Worm (Caenorhabditis elegans) whole organism, L4/young adult: ENCODE measurements around the gene hum-6.

Experiments
- W03F9.2 ChIP-seq: fragments of 150-350 bp; optimal IDR thresholded peaks from 2 replicates; lab custom pipeline; 2014; ENCODE audit warnings: missing biosample characterization, missing genetic modification characterization
- him-1 ChIP-seq: sonication (generic microtip); optimal IDR thresholded peaks from 2 replicates; lab custom pipeline; 2016; ENCODE audit warnings: missing genotype, missing genetic modification reagents, missing genetic modification characterization, missing compliant biosample characterization

ce11 chrX:2267956-2268355 is 34.9 kb upstream of the hum-6 start, which contains the start of gene AH9.6:
- TF ChIP-seq W03F9.2 = no peak
- TF ChIP-seq him-1 (tag; lab: Kevin White, UChicago) = no peak
